Worm (Caenorhabditis elegans) whole organism, dauer: ENCODE measurements around the gene Y49G5A.1.

Source experiments
- unc-62 ChIP-seq: sonication (generic microtip); optimal IDR thresholded peaks from 2 replicates; lab custom pipeline; 2017; ENCODE audit warnings: missing biosample characterization, missing genetic modification reagents, missing genetic modification characterization

Y49G5A.1 gene

ce11 chrV:5239404-5239803, 47.8 kb downstream of the Y49G5A.1 start, which contains the start of gene C52A10.3:
Gene C52A10.3, minus strand, starts transcription at chrV:5239504.
- no peak for TF ChIP-seq unc-62 (GFP tag; lab: Kevin White, UChicago)

DNA sequence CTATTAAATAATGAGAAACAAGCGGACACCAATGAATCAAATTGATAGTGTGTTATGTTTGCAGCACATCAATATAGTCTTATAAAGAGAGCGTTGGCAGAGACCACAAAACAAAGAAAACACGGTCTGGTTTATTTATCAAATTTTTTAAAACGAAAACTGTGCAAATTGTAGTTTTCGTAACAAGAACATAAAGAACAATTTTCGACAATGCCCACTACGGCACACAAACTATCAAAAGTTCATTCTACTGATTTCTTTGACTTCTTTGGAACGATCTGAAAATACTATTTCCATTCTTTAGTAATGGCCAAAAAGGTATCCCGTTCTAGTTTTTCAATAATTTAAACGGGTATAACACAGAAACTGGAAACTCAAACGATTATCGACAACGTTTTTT, 50.1 kb downstream of the Y49G5A.1 start, which contains the start of gene cest-35.2:
TSS of gene cest-35.2 (minus strand) at position 101 of the 400 bp plus-strand sequence.
- TF ChIP-seq unc-62 (GFP tag; lab: Kevin White, UChicago), result no peak
